Fruit fly (Drosophila melanogaster) whole organism, adult: ENCODE measurements around the gene CG3149.

Experiments
- CG5204 ChIP-seq: fragments of 200-800 bp; sonication (Bioruptor generic); optimal IDR thresholded peaks from 2 replicates; lab custom pipeline; 2016; ENCODE audit warnings: missing biosample characterization, missing genetic modification characterization
- cic ChIP-seq: fragments of 200-800 bp; sonication (Bioruptor generic); optimal IDR thresholded peaks from 2 replicates; lab custom pipeline; 2017; ENCODE audit warnings: missing biosample characterization, mild to moderate bottlenecking, missing genetic modification characterization, moderate library complexity
- kay ChIP-seq: fragments of 200-800 bp; sonication (Bioruptor generic); peaks from one replicate; lab custom pipeline; 2016; ENCODE audit warnings: missing biosample characterization, missing genetic modification characterization, borderline replicate concordance

dm6 chrX:5705899-5706312, 10.9 kb upstream of the CG3149 start:
- peak; percentile 51 for TF ChIP-seq CG5204 (GFP tag; lab: Kevin White, UChicago)
- peak; percentile 29 for TF ChIP-seq kay (GFP tag; lab: Kevin White, UChicago)
- peak; percentile 33 for TF ChIP-seq cic (GFP tag; lab: Kevin White, UChicago)
